Fruit fly (Drosophila melanogaster) whole organism, adult: Measurements from ENCODE around the gene RtGEF.

ENCODE experiments used
- CG5204 ChIP-seq: fragments of 200-800 bp; sonication (Bioruptor generic); optimal IDR thresholded peaks from 2 replicates; lab custom pipeline; 2016; ENCODE audit warnings: missing biosample characterization, missing genetic modification characterization
- CG7045 ChIP-seq: fragments of 200-800 bp; sonication (Bioruptor generic); optimal IDR thresholded peaks from 2 replicates; lab custom pipeline; 2017; ENCODE audit warnings: missing biosample characterization, mild to moderate bottlenecking, missing genetic modification characterization
- Hr96 ChIP-seq: fragments of 200-800 bp; sonication (Bioruptor generic); optimal IDR thresholded peaks from 2 replicates; lab custom pipeline; 2016; ENCODE audit warnings: missing biosample characterization, missing genetic modification characterization
- bab1 ChIP-seq: fragments of 200-800 bp; sonication (Bioruptor generic); optimal IDR thresholded peaks from 3 replicates; lab custom pipeline; 2019; ENCODE audit warnings: missing biosample characterization, mild to moderate bottlenecking, missing genetic modification characterization, moderate library complexity

- no peak for TF ChIP-seq CG5204 (GFP tag; lab: Kevin White, UChicago)
- no peak for TF ChIP-seq CG7045
- no peak for TF ChIP-seq Hr96 (GFP tag; lab: Kevin White, UChicago)
- no peak for TF ChIP-seq bab1 (GFP tag; lab: Kevin White, UChicago)
These were observed 8.3 kb upstream of the RtGEF start for dm6 chr2L:20341999-20342325.
